Fruit fly (Drosophila melanogaster): ENCODE measurements around the gene CG9917.

Gene CG9917

DNA sequence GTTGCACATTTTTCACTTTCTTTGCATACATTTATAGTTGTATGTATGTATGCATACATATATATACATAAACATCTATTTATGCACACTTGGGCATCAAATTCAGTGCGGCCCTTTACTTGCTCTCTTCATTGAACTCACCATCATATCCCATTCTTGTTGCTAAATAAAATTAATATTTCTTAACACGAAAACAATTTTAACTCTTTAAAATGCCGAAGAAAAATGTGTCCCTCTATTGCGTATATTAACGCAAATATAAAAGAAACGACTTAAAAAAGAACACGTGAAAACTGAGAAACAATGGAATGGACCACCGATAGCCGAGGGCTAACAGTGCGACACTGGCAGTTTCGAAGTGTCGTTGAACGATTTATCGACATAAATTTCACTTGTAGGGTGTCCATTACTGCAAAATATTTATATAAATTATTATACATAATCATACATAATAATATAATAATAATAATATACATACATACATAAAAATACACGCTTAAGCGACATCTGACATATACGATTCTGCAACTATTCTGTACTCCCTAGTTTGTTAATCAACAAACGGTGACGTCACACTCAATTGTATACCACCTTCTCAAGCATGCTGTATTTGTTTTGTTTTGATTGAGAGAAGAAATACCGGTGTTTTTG, 35.8 kb upstream of the CG9917 start, which contains the start of the genes U2af50 and PIG-Q (continued):
- TF ChIP-seq B-H1 (GFP tag; IDR thresholded peaks at IDR 0.05): peak; percentile 82; the same call in 2 of the 3 replicates
- TF ChIP-seq Kr (GFP tag; optimal IDR thresholded peaks at IDR 0.05): peak; percentile 57
- no peak; the same call in 1 of the 2 replicates for TF ChIP-seq lmd (GFP tag; IDR thresholded peaks at IDR 0.05)
- TF ChIP-seq Dref (GFP tag; IDR thresholded peaks at IDR 0.05): peak; percentile 74
- TF ChIP-seq Dll (GFP tag; IDR thresholded peaks at IDR 0.05; ENCODE audit: partially characterized antibody): no peak; the same call in 3 of the 4 replicates
- TF ChIP-seq B-H2 (GFP tag; optimal IDR thresholded peaks at IDR 0.05): peak; percentile 89
- peak; percentile 96 for TF ChIP-seq Abd-B (GFP tag; optimal IDR thresholded peaks at IDR 0.05)
- peak; percentile 75 for TF ChIP-seq Hsf (GFP tag; optimal IDR thresholded peaks at IDR 0.05)
- no peak; the same call in none of the 3 replicates for TF ChIP-seq ci (GFP tag; IDR thresholded peaks at IDR 0.05)
- TF ChIP-seq Hr78 (GFP tag; optimal IDR thresholded peaks at IDR 0.05): no peak
- peak; percentile 32 for TF ChIP-seq CG33213 (GFP tag; optimal IDR thresholded peaks at IDR 0.05)
- peak; percentile 51 for TF ChIP-seq Atf3 (GFP tag; optimal IDR thresholded peaks at IDR 0.05)
- TF ChIP-seq CG9727 (GFP tag; optimal IDR thresholded peaks at IDR 0.05): peak; percentile 93
- no peak for TF ChIP-seq CG1832 (GFP tag; optimal IDR thresholded peaks at IDR 0.05)
- peak; percentile 33 for TF ChIP-seq Ets97D (GFP tag; optimal IDR thresholded peaks at IDR 0.05)
- TF ChIP-seq BEAF-32 (GFP tag; optimal IDR thresholded peaks at IDR 0.05): peak; percentile 63
- peak; percentile 84 for TF ChIP-seq CG3065 (GFP tag; optimal IDR thresholded peaks at IDR 0.05)
- TF ChIP-seq Bgb (GFP tag; IDR thresholded peaks at IDR 0.05; ENCODE audit: partially characterized antibody): peak; percentile 34; the same call in 1 of the 2 replicates
- peak; percentile 36 for TF ChIP-seq NC2β (GFP tag; optimal IDR thresholded peaks at IDR 0.05)
- peak; percentile 90; the same call in 2 of the 3 replicates for TF ChIP-seq Aef1 (GFP tag; IDR thresholded peaks at IDR 0.05)
- TF ChIP-seq Ssrp (tag; optimal IDR thresholded peaks at IDR 0.05): peak; percentile 94
- TF ChIP-seq ttk (GFP tag; IDR thresholded peaks at IDR 0.05): no peak; the same call in 1 of the 2 replicates
- peak; percentile 90 for TF ChIP-seq nerfin-1 (tag; optimal IDR thresholded peaks at IDR 0.05)
- peak; percentile 50; the same call in 1 of the 2 replicates for TF ChIP-seq dati (GFP tag; IDR thresholded peaks at IDR 0.05)
- TF ChIP-seq CG4730 (GFP tag; IDR thresholded peaks at IDR 0.05): no peak; the same call in 1 of the 2 replicates
- TF ChIP-seq CG8089 (GFP tag; optimal IDR thresholded peaks at IDR 0.05): peak; percentile 47
- peak; percentile 73; the same call in 1 of the 2 replicates for TF ChIP-seq CG1024 (GFP tag; IDR thresholded peaks at IDR 0.05)
- TF ChIP-seq org-1 (GFP tag; optimal IDR thresholded peaks at IDR 0.05): peak; percentile 84
- TF ChIP-seq CoRest (tag; optimal IDR thresholded peaks at IDR 0.05): peak; percentile 96
- peak; percentile 68 for TF ChIP-seq CG5953 (GFP tag; IDR thresholded peaks at IDR 0.05)
- TF ChIP-seq trem (tag; optimal IDR thresholded peaks at IDR 0.05): peak; percentile 94
- TF ChIP-seq da (GFP tag; optimal IDR thresholded peaks at IDR 0.05): no peak
- TF ChIP-seq Adf1 (GFP tag; IDR thresholded peaks at IDR 0.05): peak; percentile 63
- no peak for TF ChIP-seq gro (GFP tag; optimal IDR thresholded peaks at IDR 0.05)
- TF ChIP-seq lov (optimal IDR thresholded peaks at IDR 0.05): no peak
- TF ChIP-seq lov (GFP tag; IDR thresholded peaks at IDR 0.05): no peak; the same call in 2 of the 3 replicates
- peak; percentile 81 for TF ChIP-seq Hand (GFP tag; optimal IDR thresholded peaks at IDR 0.05)
- peak; percentile 78 for TF ChIP-seq lbe (GFP tag; optimal IDR thresholded peaks at IDR 0.05)
- TF ChIP-seq tio (GFP tag; optimal IDR thresholded peaks at IDR 0.05): no peak
- peak; percentile 95 for TF ChIP-seq unpg (GFP tag; optimal IDR thresholded peaks at IDR 0.05)
- no peak for TF ChIP-seq shn (GFP tag; optimal IDR thresholded peaks at IDR 0.05)
- TF ChIP-seq toy (GFP tag; IDR thresholded peaks at IDR 0.05): peak; percentile 79; the same call in 1 of the 2 replicates
- TF ChIP-seq nom (GFP tag; optimal IDR thresholded peaks at IDR 0.05): peak; percentile 78
- peak; percentile 78 for TF ChIP-seq Fer2 (tag; optimal IDR thresholded peaks at IDR 0.05)
- TF ChIP-seq PHDP (tag; optimal IDR thresholded peaks at IDR 0.05): peak; percentile 95
- TF ChIP-seq bbx (GFP tag; IDR thresholded peaks at IDR 0.05; ENCODE audit: partially characterized antibody): no peak
- no peak for TF ChIP-seq klu (GFP tag; IDR thresholded peaks at IDR 0.05)
- no peak for TF ChIP-seq CG7963 (GFP tag; IDR thresholded peaks at IDR 0.05; ENCODE audit: partially characterized antibody)
- peak; percentile 91 for TF ChIP-seq Usf (GFP tag; optimal IDR thresholded peaks at IDR 0.05)
